Fruit fly (Drosophila melanogaster) whole organism, wandering third instar larva: Measurements from ENCODE around the gene PolG1.

ENCODE experiments used
- Abd-B ChIP-seq: fragments of >200 bp; optimal IDR thresholded peaks from 2 replicates; lab custom pipeline; 2017; ENCODE audit warnings: missing biosample characterization, missing genetic modification characterization
- CG32264 ChIP-seq: fragments of 200-800 bp; sonication (Bioruptor generic); optimal IDR thresholded peaks from 2 replicates; lab custom pipeline; 2016; ENCODE audit warnings: missing biosample characterization, missing genetic modification characterization
- CG9705 ChIP-seq: fragments of 200-800 bp; sonication (Bioruptor generic); optimal IDR thresholded peaks from 2 replicates; lab custom pipeline; 2018; ENCODE audit warnings: missing biosample characterization, mild to moderate bottlenecking, missing genetic modification characterization
- CrebA ChIP-seq: fragments of 200-800 bp; sonication (Bioruptor generic); optimal IDR thresholded peaks from 2 replicates; lab custom pipeline; 2016; ENCODE audit warnings: missing biosample characterization, mild to moderate bottlenecking, missing genetic modification characterization, borderline replicate concordance
- Dfd ChIP-seq: fragments of >200 bp; optimal IDR thresholded peaks from 2 replicates; lab custom pipeline; 2017; ENCODE audit warnings: missing biosample characterization, missing genetic modification characterization
- Dif ChIP-seq: fragments of 200-275, 200-300 bp; sonication (Bioruptor generic); optimal IDR thresholded peaks from 2 replicates; lab custom pipeline; 2018; ENCODE audit warnings: missing biosample characterization, missing genetic modification characterization; ENCODE audit not compliant: partially characterized antibody
- GATAd ChIP-seq: sonication (Bioruptor generic); optimal IDR thresholded peaks from 2 replicates; lab custom pipeline; 2016; ENCODE audit warnings: missing biosample characterization, missing genetic modification characterization
- HLH106 ChIP-seq: fragments of 200-800 bp; optimal IDR thresholded peaks from 3 replicates; lab custom pipeline; 2019; ENCODE audit warnings: missing biosample characterization, mild to moderate bottlenecking, missing genetic modification characterization, moderate library complexity
- Hnf4 ChIP-seq: fragments of 200-800 bp; sonication (Bioruptor generic); optimal IDR thresholded peaks from 2 replicates; lab custom pipeline; 2016; ENCODE audit warnings: missing biosample characterization, mild to moderate bottlenecking, missing genetic modification characterization
- Hr78 ChIP-seq: fragments of >200 bp; optimal IDR thresholded peaks from 2 replicates; lab custom pipeline; 2017; ENCODE audit warnings: missing biosample characterization, missing genetic modification characterization
- Hr83 ChIP-seq: fragments of 200-300 bp; sonication (Bioruptor generic); optimal IDR thresholded peaks from 2 replicates; lab custom pipeline; 2016; ENCODE audit warnings: missing biosample characterization, mild to moderate bottlenecking, missing genetic modification characterization, moderate library complexity; ENCODE audit not compliant: poor library complexity, severe bottlenecking
- Jra ChIP-seq: sonication (Bioruptor generic); optimal IDR thresholded peaks from 2 replicates; lab custom pipeline; 2016; ENCODE audit warnings: missing biosample characterization, missing genetic modification characterization
- Mio ChIP-seq: sonication (Bioruptor generic); optimal IDR thresholded peaks from 2 replicates; lab custom pipeline; 2016; ENCODE audit warnings: missing biosample characterization, missing genetic modification characterization
- Myc ChIP-seq: fragments of >200 bp; optimal IDR thresholded peaks from 2 replicates; lab custom pipeline; 2017
- N ChIP-seq: fragments of >200 bp; optimal IDR thresholded peaks from 2 replicates; lab custom pipeline; 2018; ENCODE audit warnings: missing biosample characterization, missing external identifiers, missing genetic modification characterization
- OdsH ChIP-seq: fragments of 200-800 bp; sonication (Bioruptor generic); optimal IDR thresholded peaks from 2 replicates; lab custom pipeline; 2016; ENCODE audit warnings: missing biosample characterization, mild to moderate bottlenecking, missing genetic modification characterization
- Sp1 ChIP-seq: fragments of 200-800 bp; sonication (Bioruptor generic); optimal IDR thresholded peaks from 3 replicates; lab custom pipeline; 2019; ENCODE audit warnings: missing biosample characterization, mild to moderate bottlenecking, missing genetic modification characterization, moderate library complexity
- Vsx2 ChIP-seq: fragments of 200-300, 225-300 bp; sonication (Bioruptor generic); optimal IDR thresholded peaks from 2 replicates; lab custom pipeline; 2018; ENCODE audit warnings: missing biosample characterization, missing genetic modification characterization; ENCODE audit not compliant: partially characterized antibody
- br ChIP-seq: fragments of 200-800 bp; sonication (Bioruptor generic); optimal IDR thresholded peaks from 2 replicates; lab custom pipeline; 2016; ENCODE audit warnings: missing biosample characterization, missing genetic modification characterization
- brk ChIP-seq: fragments of 200-800 bp; sonication (Bioruptor generic); optimal IDR thresholded peaks from 2 replicates; lab custom pipeline; 2016; ENCODE audit warnings: missing biosample characterization, mild to moderate bottlenecking, missing genetic modification characterization
- dl ChIP-seq, 2 experiments: fragments of 175-275, 200-275 bp in 1 of 2; fragments of 200-275 bp in 1 of 2; sonication (Bioruptor generic); optimal IDR thresholded peaks; lab custom pipeline; 2018; ENCODE audit warnings: mild to moderate bottlenecking in 2 of 2, missing biosample characterization in 2 of 2, missing genetic modification characterization in 2 of 2, moderate library complexity in 2 of 2; ENCODE audit not compliant: partially characterized antibody in 2 of 2, insufficient read depth in 1 of 2
- dsf ChIP-seq: sonication (Bioruptor generic); optimal IDR thresholded peaks from 2 replicates; lab custom pipeline; 2016; ENCODE audit warnings: missing biosample characterization, missing genetic modification characterization, borderline replicate concordance
- ey ChIP-seq: fragments of 200-800 bp; sonication (Bioruptor generic); optimal IDR thresholded peaks from 2 replicates; lab custom pipeline; 2016; ENCODE audit warnings: missing biosample characterization, missing genetic modification characterization
- foxo ChIP-seq, 2 experiments: fragments of 200-800 bp; sonication (Bioruptor generic); optimal IDR thresholded peaks; 2 replicates in 1 of 2; 3 replicates in 1 of 2; lab custom pipeline; 2016 to 2017; ENCODE audit warnings: missing biosample characterization in 2 of 2, missing genetic modification characterization in 2 of 2
- fru ChIP-seq: fragments of 200-800 bp; sonication (Bioruptor generic); optimal IDR thresholded peaks from 3 replicates; lab custom pipeline; 2016; ENCODE audit warnings: missing biosample characterization, mild to moderate bottlenecking, missing genetic modification characterization
- h ChIP-seq: fragments of 200-800 bp; sonication (Bioruptor generic); optimal IDR thresholded peaks from 3 replicates; lab custom pipeline; 2016; ENCODE audit warnings: missing biosample characterization, mild to moderate bottlenecking, missing genetic modification characterization
- jim ChIP-seq: fragments of 175-275, 200-325 bp; sonication (Bioruptor generic); optimal IDR thresholded peaks from 2 replicates; lab custom pipeline; 2016; ENCODE audit warnings: missing biosample characterization, mild to moderate bottlenecking, missing genetic modification characterization
- lola ChIP-seq: fragments of >200 bp; optimal IDR thresholded peaks from 2 replicates; lab custom pipeline; 2017; ENCODE audit warnings: missing biosample characterization, missing genetic modification characterization
- pan ChIP-seq: fragments of >200 bp; optimal IDR thresholded peaks from 2 replicates; lab custom pipeline; 2017
- psq ChIP-seq: fragments of 200-800 bp; sonication (Bioruptor generic); optimal IDR thresholded peaks from 3 replicates; lab custom pipeline; 2017; ENCODE audit warnings: missing biosample characterization, mild to moderate bottlenecking, missing genetic modification characterization, moderate library complexity
- rgr ChIP-seq: fragments of 200-800 bp; sonication (Bioruptor generic); optimal IDR thresholded peaks from 3 replicates; lab custom pipeline; 2016; ENCODE audit warnings: missing biosample characterization, mild to moderate bottlenecking, missing genetic modification characterization
- sage ChIP-seq: fragments of 200-800 bp; sonication (Bioruptor generic); optimal IDR thresholded peaks from 2 replicates; lab custom pipeline; 2016; ENCODE audit warnings: missing biosample characterization, mild to moderate bottlenecking, missing genetic modification characterization
- sv ChIP-seq: fragments of 200-800 bp; sonication (Bioruptor generic); optimal IDR thresholded peaks from 3 replicates; lab custom pipeline; 2016; ENCODE audit warnings: missing biosample characterization, missing genetic modification characterization
- tai ChIP-seq: sonication (Bioruptor generic); optimal IDR thresholded peaks from 2 replicates; lab custom pipeline; 2016; ENCODE audit warnings: missing biosample characterization, missing genetic modification characterization
- usp ChIP-seq: fragments of >200 bp; optimal IDR thresholded peaks from 2 replicates; lab custom pipeline; 2017; ENCODE audit warnings: missing biosample characterization, missing genetic modification characterization
- woc ChIP-seq: sonication (Bioruptor generic); optimal IDR thresholded peaks from 2 replicates; lab custom pipeline; 2016; ENCODE audit warnings: missing biosample characterization, mild to moderate bottlenecking, missing genetic modification characterization

Gene PolG1

DNA sequence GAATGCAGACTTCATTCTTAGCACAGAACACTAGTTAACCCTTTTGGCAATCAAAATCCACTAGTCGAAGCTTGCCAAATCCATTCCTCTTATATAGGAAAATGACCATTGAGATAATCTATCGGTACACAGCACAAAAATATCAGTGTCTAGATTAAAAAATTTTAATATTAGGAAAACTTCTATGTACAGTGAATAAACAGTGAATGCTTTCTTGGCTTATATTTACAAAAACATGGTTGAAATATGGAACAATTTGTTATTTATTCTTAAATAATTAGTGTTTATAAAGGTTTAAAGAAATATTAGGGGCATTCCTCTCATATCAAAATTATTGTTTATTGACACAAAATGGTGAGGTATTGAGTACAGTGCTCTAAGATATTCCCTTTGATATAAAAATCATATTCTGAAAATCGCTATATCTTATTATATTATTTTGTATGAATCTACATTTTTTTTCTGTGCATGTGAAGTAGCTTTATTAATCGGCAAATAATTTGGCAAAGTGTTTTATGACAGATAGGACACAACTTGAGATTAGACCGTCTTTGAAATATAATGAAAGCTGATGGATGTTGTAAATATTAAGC lies 16.2 kb upstream of the PolG1 start, which contains the start of gene CG33306 (continued):
- TF ChIP-seq sage (GFP tag; lab: Kevin White, UChicago) (no peak), rgr (GFP tag; lab: Kevin White, UChicago) (peak; percentile 39), h (GFP tag; lab: Kevin White, UChicago) (peak; percentile 53)

DNA sequence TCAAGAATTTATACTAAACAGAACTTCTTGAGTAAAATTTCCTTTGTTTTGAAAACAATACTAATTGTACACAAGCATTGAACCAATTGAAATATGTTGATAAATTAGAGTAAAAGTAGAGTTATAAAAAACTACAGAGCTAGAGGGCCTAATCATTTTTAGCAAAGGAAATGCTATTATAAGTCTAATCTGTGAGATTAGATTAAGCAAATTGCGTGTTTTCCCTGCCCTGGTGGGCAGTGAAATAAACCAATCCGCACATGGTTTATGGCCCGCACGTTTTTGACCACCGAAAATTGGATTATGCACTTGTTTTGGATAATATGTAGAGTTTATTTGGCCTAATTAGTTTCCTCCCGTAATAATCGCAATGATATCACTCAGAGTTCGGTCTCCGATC lies 15.0 kb upstream of the PolG1 start:
- no peak for TF ChIP-seq fru (GFP tag; lab: Kevin White, UChicago)
- TF ChIP-seq Hnf4 = no peak
- no peak for TF ChIP-seq Dif (GFP tag; lab: Kevin White, UChicago)
- no peak for TF ChIP-seq Dfd (GFP tag; lab: Kevin White, UChicago)
- no peak for TF ChIP-seq Sp1 (GFP tag; lab: Kevin White, UChicago)
- TF ChIP-seq GATAd (GFP tag; lab: Kevin White, UChicago) = no peak
- no peak for TF ChIP-seq N (GFP tag; lab: Kevin White, UChicago)
- TF ChIP-seq ey = no peak
- no peak for TF ChIP-seq sv (GFP tag; lab: Kevin White, UChicago)
- TF ChIP-seq Hr83 (GFP tag; lab: Kevin White, UChicago) = no peak

DNA sequence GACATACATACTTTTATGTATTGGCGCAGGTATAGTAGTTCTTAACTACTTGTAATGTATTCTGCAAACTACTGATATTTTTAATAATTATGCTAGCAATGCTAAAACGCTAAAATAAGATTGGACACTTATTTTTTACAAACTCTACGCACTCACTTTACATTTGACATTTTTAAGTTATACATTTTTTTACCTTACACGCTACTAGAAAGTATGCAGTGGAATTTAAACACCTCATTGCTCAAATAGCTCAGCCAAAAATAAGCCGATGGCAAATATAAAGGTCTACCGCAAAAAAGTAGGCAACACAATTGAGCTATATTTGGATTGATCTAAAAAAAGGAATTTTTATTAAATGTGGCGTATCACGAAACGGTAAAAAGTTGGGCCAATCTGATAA lies 14.5 kb upstream of the PolG1 start:
- peak; percentile 31 for TF ChIP-seq tai (GFP tag; lab: Kevin White, UChicago)
- TF ChIP-seq Dfd (GFP tag; lab: Kevin White, UChicago) = no peak
- peak; percentile 91 for TF ChIP-seq Myc
- no peak for TF ChIP-seq ey
- TF ChIP-seq usp (GFP tag; lab: Kevin White, UChicago) = no peak
- TF ChIP-seq, all 38 proteins: peak for 2

DNA sequence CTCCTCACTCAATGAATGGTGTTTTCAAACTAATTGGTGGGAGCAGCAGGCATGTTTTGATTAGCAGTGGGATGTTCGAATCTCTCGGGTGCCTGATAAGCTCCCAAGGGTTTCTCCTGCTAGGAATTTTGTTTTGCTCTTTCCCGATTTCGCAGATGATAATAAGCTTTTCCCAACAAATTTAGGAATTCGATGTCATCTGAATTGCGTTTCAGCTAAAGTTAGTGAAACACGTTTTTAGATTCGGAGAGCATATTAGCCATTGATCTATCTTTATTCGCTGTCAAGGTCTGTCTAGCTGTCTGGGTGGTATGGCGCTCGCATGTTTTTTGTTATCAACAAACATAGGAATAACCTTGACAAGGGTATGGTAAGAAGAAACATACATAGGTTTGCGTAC lies 13.9 kb upstream of the PolG1 start, which contains the start of gene CG33307:
Gene CG33307 (minus strand): TSS at position 13 of the 400 bp plus-strand sequence.
- no peak for TF ChIP-seq rgr (GFP tag; lab: Kevin White, UChicago)
- TF ChIP-seq woc (GFP tag; lab: Kevin White, UChicago) = no peak
- no peak for TF ChIP-seq foxo (GFP tag; optimal IDR thresholded peaks at IDR 0.05; lab: Kevin White, UChicago)
- no peak for TF ChIP-seq Dfd (GFP tag; lab: Kevin White, UChicago)
- TF ChIP-seq CG9705 = no peak
- TF ChIP-seq N (GFP tag; lab: Kevin White, UChicago) = no peak
- TF ChIP-seq Dif (GFP tag; lab: Kevin White, UChicago) = no peak
- TF ChIP-seq Hr83 (GFP tag; lab: Kevin White, UChicago) = no peak
- TF ChIP-seq HLH106 (tag; lab: Kevin White, UChicago) = no peak
- no peak for TF ChIP-seq CrebA (GFP tag; lab: Kevin White, UChicago)
- no peak for TF ChIP-seq Myc
- TF ChIP-seq pan = no peak
- no peak for TF ChIP-seq brk
- no peak for TF ChIP-seq Hr78 (GFP tag; lab: Kevin White, UChicago)
- TF ChIP-seq Sp1 (GFP tag; lab: Kevin White, UChicago) = no peak
- TF ChIP-seq Hnf4 = no peak
- TF ChIP-seq Jra (GFP tag; lab: Kevin White, UChicago) = no peak
- no peak for TF ChIP-seq GATAd (GFP tag; lab: Kevin White, UChicago)
- no peak for TF ChIP-seq Mio (GFP tag; lab: Kevin White, UChicago)

DNA sequence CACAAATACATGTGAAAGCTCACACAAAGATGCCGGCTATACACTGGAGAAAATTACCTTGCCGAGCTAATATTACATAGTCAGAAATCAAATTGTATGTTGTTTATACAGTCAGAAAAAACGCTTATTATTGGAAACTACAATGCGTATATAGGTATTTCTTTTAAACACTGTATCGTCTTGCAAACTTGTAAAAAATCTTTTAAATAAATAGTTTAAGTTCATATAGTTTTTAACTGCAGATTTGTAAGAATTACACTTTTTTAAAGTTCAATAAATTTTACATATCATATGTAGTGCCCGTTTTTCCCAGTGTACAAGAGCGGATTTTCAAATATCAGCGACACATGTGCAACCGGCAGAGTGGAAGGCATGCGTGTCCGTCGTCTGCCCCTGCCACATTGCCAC lies 12.2 kb upstream of the PolG1 start:
- TF ChIP-seq ey = peak; percentile 92
- TF ChIP-seq dl (GFP tag; optimal IDR thresholded peaks at IDR 0.05; lab: Kevin White, UChicago; ENCODE audit: insufficient read depth in 1 of 2, partially characterized antibody in 2 of 2) = no peak
- TF ChIP-seq Hnf4 = peak; percentile 87
- peak; percentile 15 to 94 for TF ChIP-seq foxo (GFP tag; optimal IDR thresholded peaks at IDR 0.05; lab: Kevin White, UChicago)
- peak; percentile 65 for TF ChIP-seq woc (GFP tag; lab: Kevin White, UChicago)
- TF ChIP-seq pan = no peak
- TF ChIP-seq GATAd (GFP tag; lab: Kevin White, UChicago) = no peak
- no peak for TF ChIP-seq Hr78 (GFP tag; lab: Kevin White, UChicago)
- no peak for TF ChIP-seq usp (GFP tag; lab: Kevin White, UChicago)
- no peak for TF ChIP-seq Abd-B (GFP tag; lab: Kevin White, UChicago)
- TF ChIP-seq Mio (GFP tag; lab: Kevin White, UChicago) = peak; percentile 8
- peak; percentile 80 for TF ChIP-seq sage (GFP tag; lab: Kevin White, UChicago)
- peak; percentile 10 for TF ChIP-seq Dfd (GFP tag; lab: Kevin White, UChicago)
- peak; percentile 59 for TF ChIP-seq CG32264
- no peak for TF ChIP-seq N (GFP tag; lab: Kevin White, UChicago)
- TF ChIP-seq h (GFP tag; lab: Kevin White, UChicago) = peak; percentile 91
- peak; percentile 85 for TF ChIP-seq psq (GFP tag; lab: Kevin White, UChicago)
- no peak for TF ChIP-seq Myc
- TF ChIP-seq fru (GFP tag; lab: Kevin White, UChicago) = peak; percentile 93
- TF ChIP-seq lola (GFP tag; lab: Kevin White, UChicago) = no peak
- no peak for TF ChIP-seq Dif (GFP tag; lab: Kevin White, UChicago)
- TF ChIP-seq rgr (GFP tag; lab: Kevin White, UChicago) = peak; percentile 92
- TF ChIP-seq OdsH (GFP tag; lab: Kevin White, UChicago) = peak; percentile 91
- peak; percentile 89 for TF ChIP-seq br (GFP tag; lab: Kevin White, UChicago)
- TF ChIP-seq sv (GFP tag; lab: Kevin White, UChicago) = peak; percentile 72
- TF ChIP-seq Sp1 (GFP tag; lab: Kevin White, UChicago) = peak; percentile 92
- TF ChIP-seq brk = peak; percentile 69
- no peak for TF ChIP-seq CrebA (GFP tag; lab: Kevin White, UChicago)
- TF ChIP-seq dsf = peak; percentile 29
- no peak for TF ChIP-seq jim (GFP tag; lab: Kevin White, UChicago)
- no peak for TF ChIP-seq Vsx2 (GFP tag; lab: Kevin White, UChicago)
- peak; percentile 73 for TF ChIP-seq CG9705
- peak; percentile 76 for TF ChIP-seq Jra (GFP tag; lab: Kevin White, UChicago)
